Worm (Caenorhabditis elegans): ENCODE data around the gene T13C2.2.

The T13C2.2 gene

ce11 chrII:6829108-6829507 lies 37.1 kb downstream of the T13C2.2 start (continued):
- no peak for TF ChIP-seq ZK337.2 (GFP tag; IDR thresholded peaks at IDR 0.05)
- no peak for TF ChIP-seq ZK546.5 (tag; optimal IDR thresholded peaks at IDR 0.05)
- no peak for TF ChIP-seq T20F7.1 (GFP tag; optimal IDR thresholded peaks at IDR 0.05)
- TF ChIP-seq arid-1 (GFP tag; conservative IDR thresholded peaks at IDR 0.05) = no peak
- TF ChIP-seq rbr-2 (tag; optimal IDR thresholded peaks at IDR 0.05) = no peak
- TF ChIP-seq Y105C5A.15 (GFP tag; IDR thresholded peaks at IDR 0.05) = no peak
- TF ChIP-seq daf-19 (GFP tag; conservative IDR thresholded peaks at IDR 0.05) = no peak
- TF ChIP-seq lin-13 (GFP tag; optimal IDR thresholded peaks at IDR 0.05) = peak; percentile 10
- TF ChIP-seq F37D6.2 (tag; optimal IDR thresholded peaks at IDR 0.05) = no peak
- no peak for TF ChIP-seq jun-1 (tag; optimal IDR thresholded peaks at IDR 0.05)
- no peak for TF ChIP-seq D1046.2 (GFP tag; IDR thresholded peaks at IDR 0.05)
- TF ChIP-seq ztf-7 (tag; optimal IDR thresholded peaks at IDR 0.05) = no peak
- no peak for TF ChIP-seq zip-11 (GFP tag; IDR thresholded peaks at IDR 0.05)
- no peak for TF ChIP-seq Y5F2A.4 (GFP tag; optimal IDR thresholded peaks at IDR 0.05)
- no peak for TF ChIP-seq dpl-1 (GFP tag; optimal IDR thresholded peaks at IDR 0.05)
- no peak for TF ChIP-seq lin-29 (GFP tag; IDR thresholded peaks at IDR 0.05)
- no peak for TF ChIP-seq Y75B8A.6 (GFP tag; IDR thresholded peaks at IDR 0.05)
- TF ChIP-seq ceh-44 (GFP tag; IDR thresholded peaks at IDR 0.05) = no peak
- no peak for TF ChIP-seq madf-5 (GFP tag; IDR thresholded peaks at IDR 0.05)
- TF ChIP-seq hlh-11 (tag; optimal IDR thresholded peaks at IDR 0.05) = peak; percentile 79
- TF ChIP-seq nhr-237 (tag; optimal IDR thresholded peaks at IDR 0.05) = no peak
- peak; percentile 58 for TF ChIP-seq nhr-6 (tag; optimal IDR thresholded peaks at IDR 0.05)
- 0 out of 2 replicates have a peak, but pooled peaks have one; percentile 38 for TF ChIP-seq tra-1 (GFP tag; IDR thresholded peaks at IDR 0.05)
- TF ChIP-seq nhr-77 (tag; optimal IDR thresholded peaks at IDR 0.05) = no peak
- TF ChIP-seq ceh-20 (GFP tag; IDR thresholded peaks at IDR 0.05) = no peak
- TF ChIP-seq unc-39 (tag; optimal IDR thresholded peaks at IDR 0.05) = no peak
- no peak for TF ChIP-seq nhr-102 (tag; optimal IDR thresholded peaks at IDR 0.05)
- TF ChIP-seq lsy-2 (tag; optimal IDR thresholded peaks at IDR 0.05) = peak; percentile 44 to 51
- no peak for TF ChIP-seq ama-1 (optimal IDR thresholded peaks at IDR 0.05)
- TF ChIP-seq dmd-6 (GFP tag; IDR thresholded peaks at IDR 0.05) = peak; percentile 60; the same call in 1 of the 2 replicates
- TF ChIP-seq php-3 (GFP tag; IDR thresholded peaks at IDR 0.05) = no peak
- no peak for TF ChIP-seq F10B5.3 (tag; optimal IDR thresholded peaks at IDR 0.05)
- TF ChIP-seq ztf-11 (tag; optimal IDR thresholded peaks at IDR 0.05) = no peak
- TF ChIP-seq skn-1 (tag; optimal IDR thresholded peaks at IDR 0.05) = no peak
- TF ChIP-seq aha-1 (tag) = no peak
- TF ChIP-seq zag-1 (tag; optimal IDR thresholded peaks at IDR 0.05) = no peak
- no peak for TF ChIP-seq lim-7 (GFP tag; IDR thresholded peaks at IDR 0.05)
- no peak for TF ChIP-seq hif-1 (tag; optimal IDR thresholded peaks at IDR 0.05)
- TF ChIP-seq dmd-8 (GFP tag; IDR thresholded peaks at IDR 0.05) = no peak
- TF ChIP-seq zfp-3 (GFP tag; conservative IDR thresholded peaks at IDR 0.05) = no peak
- TF ChIP-seq mep-1 (tag; optimal IDR thresholded peaks at IDR 0.05) = peak; percentile 31
- TF ChIP-seq zip-2 (tag; optimal IDR thresholded peaks at IDR 0.05) = no peak
- peak; percentile 55 for TF ChIP-seq pqm-1 (tag; optimal IDR thresholded peaks at IDR 0.05)
- no peak for TF ChIP-seq daf-16 (GFP tag; optimal IDR thresholded peaks at IDR 0.05)
- TF ChIP-seq daf-16 (tag; optimal IDR thresholded peaks at IDR 0.05) = peak; percentile 36
- TF ChIP-seq attf-4 (tag; optimal IDR thresholded peaks at IDR 0.05) = no peak
- no peak for TF ChIP-seq nhr-111 (GFP tag; optimal IDR thresholded peaks at IDR 0.05)
- peak; percentile 0 for TF ChIP-seq nhr-10 (tag; optimal IDR thresholded peaks at IDR 0.05)
- TF ChIP-seq daf-8 (GFP tag; IDR thresholded peaks at IDR 0.05) = no peak
- TF ChIP-seq madf-9 (GFP tag; conservative IDR thresholded peaks at IDR 0.05) = no peak
- TF ChIP-seq zfp-2 (tag; optimal IDR thresholded peaks at IDR 0.05) = no peak
- TF ChIP-seq hlh-30 (tag; optimal IDR thresholded peaks at IDR 0.05; ENCODE audit: insufficient read depth) = peak; percentile 72
- TF ChIP-seq egl-43 (GFP tag; IDR thresholded peaks at IDR 0.05) = no peak
- no peak for TF ChIP-seq T26A8.4 (GFP tag; IDR thresholded peaks at IDR 0.05)
